Worm (Caenorhabditis elegans): ENCODE measurements around the gene rom-1.

Gene rom-1

ce11 chrIII:4934896-4935628 is 28.1 kb downstream of the rom-1 start, which contains the start of gene mrps-18C:
Gene mrps-18C (plus strand): TSS chrIII:4935578.
- no peak for TF ChIP-seq nhr-76 (tag; optimal IDR thresholded peaks at IDR 0.05)
- no peak for TF ChIP-seq unc-120 (tag; optimal IDR thresholded peaks at IDR 0.05; ENCODE audit: poor library complexity, severe bottlenecking)
- no peak for TF ChIP-seq lin-32 (GFP tag; optimal IDR thresholded peaks at IDR 0.05)
- TF ChIP-seq ham-2 (GFP tag; optimal IDR thresholded peaks at IDR 0.05): no peak
- TF ChIP-seq drap-1 (GFP tag; optimal IDR thresholded peaks at IDR 0.05): no peak
- TF ChIP-seq elt-1 (tag; optimal IDR thresholded peaks at IDR 0.05; ENCODE audit: borderline replicate concordance, insufficient read depth): no peak
- no peak for TF ChIP-seq pha-4 (tag; optimal IDR thresholded peaks at IDR 0.05)

- no peak for TF ChIP-seq nhr-237 (tag; optimal IDR thresholded peaks at IDR 0.05)
Measured at ce11 chrIII:4937022-4937421, 30.0 kb downstream of the rom-1 start, which contains the start of gene fsn-1. Gene fsn-1 (plus strand): TSS chrIII:4937322.

ce11 chrIII:4939267-4939666 is 32.3 kb downstream of the rom-1 start, which contains the start of gene rpb-2:
Gene rpb-2 (plus strand): TSS chrIII:4939567.
- no peak for TF ChIP-seq flh-1 (GFP tag; optimal IDR thresholded peaks at IDR 0.05)
- TF ChIP-seq elt-1 (tag; optimal IDR thresholded peaks at IDR 0.05; ENCODE audit: borderline replicate concordance, insufficient read depth): no peak
- TF ChIP-seq cnd-1 (tag; optimal IDR thresholded peaks at IDR 0.05): no peak
- TF ChIP-seq sptf-1 (tag; optimal IDR thresholded peaks at IDR 0.05): no peak
- no peak for TF ChIP-seq nhr-237 (tag; optimal IDR thresholded peaks at IDR 0.05)
- TF ChIP-seq mep-1 (tag; optimal IDR thresholded peaks at IDR 0.05): no peak
- TF ChIP-seq unc-62 (GFP tag; optimal IDR thresholded peaks at IDR 0.05): no peak
- TF ChIP-seq pha-4 (tag; optimal IDR thresholded peaks at IDR 0.05): no peak
- TF ChIP-seq sem-2 (GFP tag; optimal IDR thresholded peaks at IDR 0.05): no peak
- no peak for TF ChIP-seq ces-1 (GFP tag; optimal IDR thresholded peaks at IDR 0.05)
- TF ChIP-seq mls-2 (tag; optimal IDR thresholded peaks at IDR 0.05): no peak
- no peak for TF ChIP-seq nhr-2 (tag; optimal IDR thresholded peaks at IDR 0.05)
- no peak for TF ChIP-seq M03D4.4 (tag; optimal IDR thresholded peaks at IDR 0.05)
- TF ChIP-seq elt-3 (tag; optimal IDR thresholded peaks at IDR 0.05): no peak
- no peak for TF ChIP-seq lsy-2 (tag; optimal IDR thresholded peaks at IDR 0.05)
- no peak for TF ChIP-seq nhr-76 (tag; optimal IDR thresholded peaks at IDR 0.05)
- TF ChIP-seq bed-3 (GFP tag; optimal IDR thresholded peaks at IDR 0.05): no peak

ce11 chrIII:4944213-4944612 is 37.2 kb downstream of the rom-1 start, which contains the start of gene ntl-9:
Gene ntl-9 (plus strand): TSS chrIII:4944513.
- TF ChIP-seq nhr-237 (tag; optimal IDR thresholded peaks at IDR 0.05): no peak
- TF ChIP-seq hlh-1 (tag; optimal IDR thresholded peaks at IDR 0.05): no peak
- no peak for TF ChIP-seq sem-2 (GFP tag; optimal IDR thresholded peaks at IDR 0.05)
- TF ChIP-seq cnd-1 (tag; optimal IDR thresholded peaks at IDR 0.05): no peak
- no peak for TF ChIP-seq M03D4.4 (tag; optimal IDR thresholded peaks at IDR 0.05)
- TF ChIP-seq bed-3 (GFP tag; optimal IDR thresholded peaks at IDR 0.05): no peak
- no peak for TF ChIP-seq sptf-1 (tag; optimal IDR thresholded peaks at IDR 0.05)
- no peak for TF ChIP-seq mab-5 (tag; optimal IDR thresholded peaks at IDR 0.05)
- TF ChIP-seq ceh-39 (tag; optimal IDR thresholded peaks at IDR 0.05): no peak
- TF ChIP-seq nhr-76 (tag; optimal IDR thresholded peaks at IDR 0.05): no peak
- TF ChIP-seq unc-39 (tag; optimal IDR thresholded peaks at IDR 0.05): no peak
- TF ChIP-seq tbx-8 (GFP tag; optimal IDR thresholded peaks at IDR 0.05): no peak
- no peak for TF ChIP-seq unc-62 (GFP tag; optimal IDR thresholded peaks at IDR 0.05)
- no peak for TF ChIP-seq flh-1 (GFP tag; optimal IDR thresholded peaks at IDR 0.05)
- no peak for TF ChIP-seq pha-4 (tag; optimal IDR thresholded peaks at IDR 0.05)
- no peak for TF ChIP-seq ztf-11 (tag; optimal IDR thresholded peaks at IDR 0.05)
- TF ChIP-seq unc-120 (tag; optimal IDR thresholded peaks at IDR 0.05; ENCODE audit: poor library complexity, severe bottlenecking): no peak
- no peak for TF ChIP-seq nhr-12 (tag; optimal IDR thresholded peaks at IDR 0.05)
- TF ChIP-seq elt-1 (tag; optimal IDR thresholded peaks at IDR 0.05; ENCODE audit: borderline replicate concordance, insufficient read depth): no peak
- TF ChIP-seq ces-1 (GFP tag; optimal IDR thresholded peaks at IDR 0.05): no peak

- TF ChIP-seq nhr-2 (tag; optimal IDR thresholded peaks at IDR 0.05) (no peak), nhr-12 (tag; optimal IDR thresholded peaks at IDR 0.05) (no peak), zip-8 (tag; optimal IDR thresholded peaks at IDR 0.05) (no peak), hlh-1 (tag; optimal IDR thresholded peaks at IDR 0.05) (peak; percentile 15), ztf-11 (tag; optimal IDR thresholded peaks at IDR 0.05) (peak; percentile 83), ceh-39 (tag; optimal IDR thresholded peaks at IDR 0.05) (no peak), sptf-1 (tag; optimal IDR thresholded peaks at IDR 0.05) (peak; percentile 84), blmp-1 (tag; optimal IDR thresholded peaks at IDR 0.05) (no peak), bed-3 (GFP tag; optimal IDR thresholded peaks at IDR 0.05) (no peak), mls-2 (tag; optimal IDR thresholded peaks at IDR 0.05) (peak; percentile 86), ceh-83 (GFP tag; optimal IDR thresholded peaks at IDR 0.05) (peak; percentile 78), nhr-28 (tag; optimal IDR thresholded peaks at IDR 0.05) (no peak), unc-120 (tag; optimal IDR thresholded peaks at IDR 0.05; ENCODE audit: poor library complexity, severe bottlenecking) (peak; percentile 64), snpc-4 (tag; optimal IDR thresholded peaks at IDR 0.05) (no peak), lin-13 (tag; optimal IDR thresholded peaks at IDR 0.05) (no peak), elt-1 (tag; optimal IDR thresholded peaks at IDR 0.05; ENCODE audit: borderline replicate concordance, insufficient read depth) (no peak), lin-32 (GFP tag; optimal IDR thresholded peaks at IDR 0.05) (peak; percentile 20), flh-1 (GFP tag; optimal IDR thresholded peaks at IDR 0.05) (no peak), mep-1 (tag; optimal IDR thresholded peaks at IDR 0.05) (peak; percentile 52), unc-39 (tag; optimal IDR thresholded peaks at IDR 0.05) (no peak), nhr-76 (tag; optimal IDR thresholded peaks at IDR 0.05) (no peak), unc-62 (GFP tag; optimal IDR thresholded peaks at IDR 0.05) (peak; percentile 71), ham-2 (GFP tag; optimal IDR thresholded peaks at IDR 0.05) (peak; percentile 80), cnd-1 (tag; optimal IDR thresholded peaks at IDR 0.05) (peak; percentile 91), nhr-237 (tag; optimal IDR thresholded peaks at IDR 0.05) (no peak), ceh-43 (GFP tag; optimal IDR thresholded peaks at IDR 0.05) (peak; percentile 58), drap-1 (GFP tag; optimal IDR thresholded peaks at IDR 0.05) (peak; percentile 57), M03D4.4 (tag; optimal IDR thresholded peaks at IDR 0.05) (peak; percentile 73), pha-4 (tag; optimal IDR thresholded peaks at IDR 0.05) (no peak), ces-1 (GFP tag; optimal IDR thresholded peaks at IDR 0.05) (peak; percentile 71), lsy-2 (tag; optimal IDR thresholded peaks at IDR 0.05) (no peak)
Measured at ce11 chrIII:4947352-4947751, 40.4 kb downstream of the rom-1 start.

Measured in whole organism, mixed stage, embryonic.